Worm (Caenorhabditis elegans) whole organism, early embryonic: Measurements from ENCODE around the gene Y75B12B.3.

Experiments
- ama-1 ChIP-seq: fragments of 150-350 bp; optimal IDR thresholded peaks from 2 replicates; lab custom pipeline; 2014
- ceh-13 ChIP-seq: fragments of 200-800 bp; sonication (Bioruptor generic); optimal IDR thresholded peaks from 2 replicates; lab custom pipeline; 2018; ENCODE audit warnings: mild to moderate bottlenecking, missing genetic modification characterization, missing compliant biosample characterization
- ets-7 ChIP-seq: sonication (generic microtip); optimal IDR thresholded peaks from 2 replicates; lab custom pipeline; 2016; ENCODE audit warnings: missing genotype, missing genetic modification characterization, missing compliant biosample characterization
- flt-1 ChIP-seq: fragments of 200-800 bp; sonication (Bioruptor generic); IDR thresholded peaks from 2 replicates; pipeline ENCODE4 v1.3.6; 2022; ENCODE audit warnings: missing genetic modification characterization, missing compliant biosample characterization
- hmbx-1 ChIP-seq: sonication (generic microtip); optimal IDR thresholded peaks from 2 replicates; lab custom pipeline; 2016; ENCODE audit warnings: mild to moderate bottlenecking, missing genetic modification characterization, missing compliant biosample characterization
- hmg-4 ChIP-seq: fragments of 200-800 bp; sonication (Bioruptor generic); optimal IDR thresholded peaks from 2 replicates; lab custom pipeline; 2018; ENCODE audit warnings: mild to moderate bottlenecking, missing genetic modification characterization, missing compliant biosample characterization
- tbx-11 ChIP-seq: fragments of 200-800 bp; sonication (Bioruptor generic); IDR thresholded peaks from 2 replicates; pipeline ENCODE4 v1.3.6; 2022; ENCODE audit warnings: missing genetic modification characterization, missing compliant biosample characterization
- tbx-37 ChIP-seq: fragments of 200-800 bp; sonication (Bioruptor generic); conservative IDR thresholded peaks from 2 replicates; pipeline ENCODE4 v1.3.6; 2022; ENCODE audit warnings: missing genetic modification reagents, missing genetic modification characterization, missing compliant biosample characterization

Y75B12B.3 gene

DNA sequence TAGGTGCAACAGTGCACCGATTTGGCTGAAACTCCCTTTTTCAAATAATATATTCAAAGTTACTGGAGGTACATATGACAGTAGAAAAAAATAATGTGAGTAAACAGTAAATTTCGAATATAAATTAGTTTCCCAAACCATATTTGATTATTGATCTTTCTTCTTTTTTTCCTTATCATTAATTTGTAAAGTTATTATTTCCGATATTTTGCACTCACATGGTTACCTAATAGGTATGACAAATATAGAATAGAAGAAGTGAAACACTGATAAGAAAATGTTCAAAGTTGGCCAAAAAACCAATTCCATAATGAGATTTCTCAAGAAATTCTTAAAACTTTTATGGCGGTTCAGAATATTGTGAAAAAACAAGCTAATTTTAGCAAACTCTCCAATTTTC, 46.3 kb downstream of the Y75B12B.3 start:
- TF ChIP-seq ets-7 (tag; lab: Kevin White, UChicago) (no peak), hmg-4 (GFP tag; lab: Kevin White, UChicago) (no peak), tbx-11 (GFP tag; lab: Robert Waterston, UW) (no peak), ama-1 (lab: Kevin White, UChicago) (no peak), flt-1 (GFP tag; lab: Robert Waterston, UW) (no peak), ceh-13 (GFP tag; lab: Kevin White, UChicago) (no peak)

DNA sequence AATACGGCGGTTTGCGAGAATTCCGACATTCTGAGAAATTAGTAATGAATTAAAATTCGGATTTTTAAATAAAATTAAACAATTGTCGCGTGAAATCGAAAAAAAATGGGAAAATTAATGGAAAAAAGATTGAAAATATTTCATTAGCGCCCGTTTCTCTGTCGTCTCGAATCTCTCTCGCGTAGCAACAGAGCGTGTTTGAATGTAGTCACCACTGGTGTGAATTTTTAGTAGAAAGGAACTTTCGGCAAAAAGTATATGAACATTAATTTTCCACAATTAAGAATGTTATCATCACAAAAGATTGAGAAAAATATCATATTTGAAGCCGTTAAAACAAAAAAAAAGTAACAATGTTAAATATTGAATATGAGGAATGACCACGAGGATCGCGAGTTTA, 49.3 kb downstream of the Y75B12B.3 start, which contains the start of gene aipl-1:
Gene aipl-1 (minus strand): TSS at position 30 of the 400 bp plus-strand sequence.
- no peak for TF ChIP-seq hmbx-1 (tag; lab: Kevin White, UChicago)
- TF ChIP-seq tbx-37 (GFP tag; lab: Robert Waterston, UW), result peak; percentile 42; the same call in 1 of the 2 replicates
